Worm (Caenorhabditis elegans) whole organism, L3 larva: ENCODE data around the gene dyf-18.

Source experiments
- R02D3.7 ChIP-seq: fragments of 150-350 bp; optimal IDR thresholded peaks from 2 replicates; lab custom pipeline; 2014; ENCODE audit warnings: missing biosample characterization, missing genetic modification characterization
- aly-2 ChIP-seq: fragments of 150-350 bp; optimal IDR thresholded peaks from 2 replicates; lab custom pipeline; 2014; ENCODE audit warnings: missing biosample characterization, missing genetic modification characterization
- ama-1 ChIP-seq: fragments of 150-350 bp; optimal IDR thresholded peaks from 2 replicates; lab custom pipeline; 2018
- ceh-16 ChIP-seq: sonication (generic microtip); optimal IDR thresholded peaks from 2 replicates; lab custom pipeline; 2017; ENCODE audit warnings: missing biosample characterization, missing genetic modification characterization
- ceh-28 ChIP-seq: fragments of 150-350 bp; optimal IDR thresholded peaks from 2 replicates; lab custom pipeline; 2014; ENCODE audit warnings: missing biosample characterization, missing genetic modification reagents, missing genetic modification characterization
- ceh-9 ChIP-seq: sonication (generic microtip); optimal IDR thresholded peaks from 2 replicates; lab custom pipeline; 2018; ENCODE audit warnings: missing biosample characterization, missing genetic modification characterization
- egl-27 ChIP-seq: sonication (generic microtip); optimal IDR thresholded peaks from 4 replicates; lab custom pipeline; 2017; ENCODE audit warnings: missing biosample characterization, missing genetic modification reagents, missing genetic modification characterization
- egl-5 ChIP-seq: fragments of 150-350 bp; optimal IDR thresholded peaks from 2 replicates; lab custom pipeline; 2017; ENCODE audit warnings: missing biosample characterization, missing genetic modification reagents, missing genetic modification characterization, inconsistent platforms
- elt-1 ChIP-seq: fragments of 150-350 bp; optimal IDR thresholded peaks from 2 replicates; lab custom pipeline; 2014; ENCODE audit warnings: missing biosample characterization, missing genetic modification characterization
- elt-2 ChIP-seq: sonication (generic microtip); optimal IDR thresholded peaks from 2 replicates; lab custom pipeline; 2016; ENCODE audit warnings: missing genetic modification reagents, mild to moderate bottlenecking, missing genetic modification characterization, missing compliant biosample characterization
- elt-3 ChIP-seq, 3 experiments: fragments of 150-350 bp in 1 of 3; sonication (generic microtip) in 2 of 3; optimal IDR thresholded peaks; 2 replicates in 2 of 3; 4 replicates in 1 of 3; lab custom pipeline; 2014 to 2017; ENCODE audit warnings: missing biosample characterization in 3 of 3, missing genetic modification characterization in 3 of 3
- eor-1 ChIP-seq, 2 experiments: fragments of 150-350 bp; optimal IDR thresholded peaks; 2 replicates each; lab custom pipeline; 2014 to 2018; ENCODE audit warnings: missing biosample characterization in 2 of 2, missing genetic modification characterization in 2 of 2
- fkh-10 ChIP-seq: sonication (generic microtip); optimal IDR thresholded peaks from 2 replicates; lab custom pipeline; 2017; ENCODE audit warnings: missing biosample characterization, missing genetic modification reagents, missing genetic modification characterization
- fkh-2 ChIP-seq: fragments of 150-350 bp; optimal IDR thresholded peaks from 2 replicates; lab custom pipeline; 2014; ENCODE audit warnings: missing biosample characterization, missing genetic modification reagents, missing genetic modification characterization
- fos-1 ChIP-seq: fragments of 150-350 bp; optimal IDR thresholded peaks from 2 replicates; lab custom pipeline; 2014; ENCODE audit warnings: missing biosample characterization, missing genetic modification characterization
- hmg-11 ChIP-seq: sonication (generic microtip); optimal IDR thresholded peaks from 2 replicates; lab custom pipeline; 2016; ENCODE audit warnings: missing genetic modification characterization, missing compliant biosample characterization
- jun-1 ChIP-seq: fragments of 150-350 bp; optimal IDR thresholded peaks from 2 replicates; lab custom pipeline; 2014; ENCODE audit warnings: missing biosample characterization, missing genetic modification reagents, missing genetic modification characterization
- lin-15B ChIP-seq: fragments of 150-350 bp; optimal IDR thresholded peaks from 2 replicates; lab custom pipeline; 2014; ENCODE audit warnings: missing biosample characterization, missing genetic modification characterization
- lin-39 ChIP-seq: fragments of 150-350 bp; optimal IDR thresholded peaks from 2 replicates; lab custom pipeline; 2018; ENCODE audit warnings: missing biosample characterization, missing genetic modification reagents, missing genetic modification characterization
- lsy-12 ChIP-seq: sonication (generic microtip); optimal IDR thresholded peaks from 2 replicates; lab custom pipeline; 2016; ENCODE audit warnings: mild to moderate bottlenecking, missing genetic modification characterization, missing compliant biosample characterization
- mdl-1 ChIP-seq: fragments of 150-350 bp; optimal IDR thresholded peaks from 2 replicates; lab custom pipeline; 2014; ENCODE audit warnings: missing biosample characterization, missing genetic modification characterization
- mml-1 ChIP-seq: fragments of 150-350 bp; sonication (generic microtip); optimal IDR thresholded peaks from 3 replicates; lab custom pipeline; 2014; ENCODE audit warnings: missing biosample characterization, missing genetic modification characterization
- nhr-12 ChIP-seq: fragments of 150-350 bp; optimal IDR thresholded peaks from 2 replicates; lab custom pipeline; 2014; ENCODE audit warnings: missing biosample characterization, missing genetic modification characterization
- nhr-23 ChIP-seq: fragments of 150-350 bp; optimal IDR thresholded peaks from 2 replicates; lab custom pipeline; 2014; ENCODE audit warnings: missing biosample characterization, missing genetic modification reagents, missing genetic modification characterization
- nhr-237 ChIP-seq: fragments of 150-350 bp; optimal IDR thresholded peaks from 2 replicates; lab custom pipeline; 2014; ENCODE audit warnings: missing biosample characterization, missing genetic modification characterization
- nhr-25 ChIP-seq: sonication (generic microtip); optimal IDR thresholded peaks from 2 replicates; lab custom pipeline; 2017; ENCODE audit warnings: missing biosample characterization, missing genetic modification characterization
- nhr-28 ChIP-seq: fragments of 150-350 bp; optimal IDR thresholded peaks from 2 replicates; lab custom pipeline; 2014; ENCODE audit warnings: missing biosample characterization, missing genetic modification characterization
- nhr-43 ChIP-seq: sonication (generic microtip); optimal IDR thresholded peaks from 2 replicates; lab custom pipeline; 2016; ENCODE audit warnings: mild to moderate bottlenecking, missing genetic modification characterization, missing compliant biosample characterization; ENCODE audit not compliant: poor library complexity, severe bottlenecking
- nhr-67 ChIP-seq: fragments of 150-350 bp; optimal IDR thresholded peaks from 2 replicates; lab custom pipeline; 2014; ENCODE audit warnings: missing biosample characterization, missing genetic modification characterization
- nhr-76 ChIP-seq: fragments of 150-350 bp; sonication (generic microtip); optimal IDR thresholded peaks from 5 replicates; lab custom pipeline; 2014; ENCODE audit warnings: missing biosample characterization, missing genetic modification characterization
- nhr-77 ChIP-seq: fragments of 150-350 bp; optimal IDR thresholded peaks from 2 replicates; lab custom pipeline; 2014; ENCODE audit warnings: missing biosample characterization, missing genetic modification characterization
- pha-4 ChIP-seq: fragments of 150-350 bp; optimal IDR thresholded peaks from 2 replicates; lab custom pipeline; 2014; ENCODE audit warnings: missing biosample characterization, missing genetic modification reagents, missing genetic modification characterization
- pqm-1 ChIP-seq: fragments of 150-350 bp; optimal IDR thresholded peaks from 2 replicates; lab custom pipeline; 2017; ENCODE audit warnings: missing biosample characterization, missing genetic modification characterization, inconsistent platforms
- sea-2 ChIP-seq: fragments of 150-350 bp; sonication (generic microtip); optimal IDR thresholded peaks from 4 replicates; lab custom pipeline; 2014; ENCODE audit warnings: missing biosample characterization, missing genetic modification reagents, missing genetic modification characterization
- skn-1 ChIP-seq: fragments of 150-350 bp; optimal IDR thresholded peaks from 2 replicates; lab custom pipeline; 2014; ENCODE audit warnings: missing biosample characterization, missing genetic modification characterization
- snpc-4 ChIP-seq: fragments of 150-350 bp; optimal IDR thresholded peaks from 2 replicates; lab custom pipeline; 2014; ENCODE audit warnings: missing biosample characterization, missing genetic modification characterization
- tbx-2 ChIP-seq: sonication (generic microtip); optimal IDR thresholded peaks from 2 replicates; lab custom pipeline; 2016; ENCODE audit warnings: mild to moderate bottlenecking, missing genetic modification characterization, missing compliant biosample characterization
- unc-39 ChIP-seq: sonication (generic microtip); optimal IDR thresholded peaks from 4 replicates; lab custom pipeline; 2017; ENCODE audit warnings: missing biosample characterization, missing genetic modification characterization
- zag-1 ChIP-seq: fragments of 150-350 bp; optimal IDR thresholded peaks from 2 replicates; lab custom pipeline; 2014; ENCODE audit warnings: missing biosample characterization, missing genetic modification characterization
- ztf-4 ChIP-seq: fragments of 150-350 bp; optimal IDR thresholded peaks from 2 replicates; lab custom pipeline; 2014; ENCODE audit warnings: missing biosample characterization, missing genetic modification characterization

Gene dyf-18

ce11 chrIV:11776968-11777467 lies 24.0 kb downstream of the dyf-18 start:
- TF ChIP-seq ceh-9: no peak
- TF ChIP-seq jun-1: no peak
- no peak for TF ChIP-seq nhr-67 (tag; lab: Kevin White, UChicago)
- TF ChIP-seq lin-15B (tag; lab: Kevin White, UChicago): no peak
- TF ChIP-seq nhr-25 (tag; lab: Kevin White, UChicago): no peak
- TF ChIP-seq mml-1 (tag; lab: Kevin White, UChicago): no peak
- TF ChIP-seq snpc-4 (tag; lab: Kevin White, UChicago): no peak
- TF ChIP-seq sea-2 (GFP tag; lab: Kevin White, UChicago): no peak

ce11 chrIV:11773692-11774225 lies 27.2 kb downstream of the dyf-18 start, which contains the start of gene lips-5:
Gene lips-5 (minus strand): TSS chrIV:11773742.
- no peak for TF ChIP-seq R02D3.7
- peak; percentile 56 for TF ChIP-seq elt-2

ce11 chrIV:11772119-11772518 lies 28.9 kb downstream of the dyf-18 start:
- no peak for TF ChIP-seq nhr-23
- no peak for TF ChIP-seq eor-1 (tag; optimal IDR thresholded peaks at IDR 0.05; lab: Kevin White, UChicago)
- TF ChIP-seq lsy-12: no peak
- TF ChIP-seq fkh-2 (tag; lab: Kevin White, UChicago): no peak
- TF ChIP-seq pqm-1 (tag; lab: Kevin White, UChicago): no peak
- TF ChIP-seq nhr-43 (tag; lab: Kevin White, UChicago): no peak
- no peak for TF ChIP-seq lin-15B (tag; lab: Kevin White, UChicago)
- TF ChIP-seq elt-3 (tag; optimal IDR thresholded peaks at IDR 0.05; lab: Kevin White, UChicago): no peak
- no peak for TF ChIP-seq nhr-28 (tag; lab: Kevin White, UChicago)
- TF ChIP-seq fos-1 (tag; lab: Kevin White, UChicago): no peak
- no peak for TF ChIP-seq ceh-28 (tag; lab: Kevin White, UChicago)
- TF ChIP-seq fkh-10 (GFP tag; lab: Kevin White, UChicago): no peak
- TF ChIP-seq mdl-1 (tag; lab: Kevin White, UChicago): no peak
- no peak for TF ChIP-seq skn-1
- TF ChIP-seq nhr-12: no peak
- no peak for TF ChIP-seq ceh-9
- no peak for TF ChIP-seq hmg-11
- no peak for TF ChIP-seq elt-1

ce11 chrIV:11771064-11771463 lies 29.9 kb downstream of the dyf-18 start:
- TF ChIP-seq fkh-10 (GFP tag; lab: Kevin White, UChicago) (no peak), mml-1 (tag; lab: Kevin White, UChicago) (no peak), nhr-67 (tag; lab: Kevin White, UChicago) (no peak), pha-4 (tag; lab: Kevin White, UChicago) (peak; percentile 7), elt-2 (peak; percentile 91), pqm-1 (tag; lab: Kevin White, UChicago) (peak; percentile 43), R02D3.7 (no peak), unc-39 (tag; lab: Kevin White, UChicago) (no peak), skn-1 (no peak), nhr-77 (tag; lab: Kevin White, UChicago) (no peak)

ce11 chrIV:11769769-11770168 lies 31.2 kb downstream of the dyf-18 start:
- no peak for TF ChIP-seq R02D3.7
- TF ChIP-seq pqm-1 (tag; lab: Kevin White, UChicago): peak; percentile 38
- no peak for TF ChIP-seq sea-2 (GFP tag; lab: Kevin White, UChicago)
- TF ChIP-seq elt-2: peak; percentile 63

ce11 chrIV:11765507-11765906 lies 35.5 kb downstream of the dyf-18 start:
- TF ChIP-seq nhr-23 (no peak), ztf-4 (no peak), tbx-2 (tag; lab: Kevin White, UChicago) (no peak), egl-27 (tag; lab: Kevin White, UChicago) (no peak), lin-39 (tag; lab: Kevin White, UChicago) (peak; percentile 57), nhr-76 (tag; lab: Kevin White, UChicago) (no peak), mml-1 (tag; lab: Kevin White, UChicago) (no peak), elt-1 (no peak), pha-4 (tag; lab: Kevin White, UChicago) (no peak), ceh-16 (no peak), lin-15B (tag; lab: Kevin White, UChicago) (peak; percentile 40), elt-3 (tag; optimal IDR thresholded peaks at IDR 0.05; lab: Kevin White, UChicago) (no peak), hmg-11 (peak; percentile 57), ceh-9 (no peak), aly-2 (tag; lab: Kevin White, UChicago) (no peak), jun-1 (no peak), nhr-237 (tag; lab: Kevin White, UChicago) (no peak), nhr-25 (tag; lab: Kevin White, UChicago) (no peak), ama-1 (no peak), unc-39 (tag; lab: Kevin White, UChicago) (no peak), eor-1 (tag; optimal IDR thresholded peaks at IDR 0.05; lab: Kevin White, UChicago) (no peak), pqm-1 (tag; lab: Kevin White, UChicago) (no peak), fkh-2 (tag; lab: Kevin White, UChicago) (no peak), skn-1 (peak; percentile 38), egl-5 (tag; lab: Kevin White, UChicago) (peak; percentile 57), nhr-12 (no peak), zag-1 (tag; lab: Kevin White, UChicago) (no peak), nhr-43 (tag; lab: Kevin White, UChicago) (no peak), lsy-12 (no peak), R02D3.7 (no peak)
